Fruit fly (Drosophila melanogaster) whole organism, prepupa: ENCODE measurements around the gene Hsp60C.

Experiments used
- Blimp-1 ChIP-seq: fragments of 200-800 bp; sonication (Bioruptor generic); optimal IDR thresholded peaks from 3 replicates; lab custom pipeline; 2017; ENCODE audit warnings: missing biosample characterization, missing genetic modification characterization, mild to moderate bottlenecking, moderate library complexity, missing genetic modification reagents
- CG10669 ChIP-seq: fragments of 200-800 bp; sonication (Bioruptor generic); optimal IDR thresholded peaks from 3 replicates; lab custom pipeline; 2018; ENCODE audit warnings: missing biosample characterization, mild to moderate bottlenecking, missing genetic modification characterization, moderate library complexity
- CG11294 ChIP-seq: fragments of 200-800 bp; sonication (Bioruptor generic); IDR thresholded peaks from 2 replicates; pipeline ENCODE4 v1.3.6; 2022; ENCODE audit warnings: missing biosample characterization, missing genetic modification characterization
- CG11902 ChIP-seq: fragments of 200-800 bp; sonication (Bioruptor generic); optimal IDR thresholded peaks from 3 replicates; lab custom pipeline; 2016; ENCODE audit warnings: missing biosample characterization, missing genetic modification characterization
- CG15336 ChIP-seq: fragments of 200-800 bp; sonication (Bioruptor generic); IDR thresholded peaks from 2 replicates; pipeline ENCODE4 v1.3.6; 2022; ENCODE audit warnings: missing biosample characterization, missing genetic modification characterization
- CG1621 ChIP-seq: fragments of 200-800 bp; sonication (Bioruptor generic); optimal IDR thresholded peaks from 3 replicates; lab custom pipeline; 2018; ENCODE audit warnings: missing biosample characterization, mild to moderate bottlenecking, missing genetic modification characterization
- CG16779 ChIP-seq: fragments of 200-800 bp; sonication (Bioruptor generic); optimal IDR thresholded peaks from 3 replicates; lab custom pipeline; 2017; ENCODE audit warnings: missing biosample characterization, mild to moderate bottlenecking, missing genetic modification characterization
- CG31627 ChIP-seq: fragments of 200-800 bp; sonication (Bioruptor generic); optimal IDR thresholded peaks from 3 replicates; lab custom pipeline; 2016; ENCODE audit warnings: missing biosample characterization, missing genetic modification characterization
- CG32006 ChIP-seq: fragments of 200-800 bp; sonication (Bioruptor generic); optimal IDR thresholded peaks from 3 replicates; lab custom pipeline; 2017; ENCODE audit warnings: missing biosample characterization, mild to moderate bottlenecking, missing genetic modification characterization
- CG34406 ChIP-seq: fragments of 200-800 bp; sonication (Bioruptor generic); optimal IDR thresholded peaks from 3 replicates; lab custom pipeline; 2016; ENCODE audit warnings: missing biosample characterization, missing genetic modification characterization
- CG4318 ChIP-seq: fragments of 200-800 bp; sonication (Bioruptor generic); optimal IDR thresholded peaks from 3 replicates; lab custom pipeline; 2017; ENCODE audit warnings: missing biosample characterization, mild to moderate bottlenecking, missing genetic modification characterization
- CG6808 ChIP-seq: fragments of 200-800 bp; sonication (Bioruptor generic); optimal IDR thresholded peaks from 3 replicates; lab custom pipeline; 2017; ENCODE audit warnings: missing biosample characterization, missing genetic modification characterization, mild to moderate bottlenecking, moderate library complexity, missing genetic modification reagents
- CG6854 ChIP-seq: fragments of 200-800 bp; sonication (Bioruptor generic); optimal IDR thresholded peaks from 2 replicates; lab custom pipeline; 2017; ENCODE audit warnings: missing biosample characterization, mild to moderate bottlenecking, missing genetic modification characterization
- CG7368 ChIP-seq: fragments of 200-800 bp; sonication (Bioruptor generic); optimal IDR thresholded peaks from 3 replicates; lab custom pipeline; 2016; ENCODE audit warnings: missing biosample characterization, missing genetic modification characterization
- CG8632 ChIP-seq: fragments of 200-800 bp; sonication (Bioruptor generic); optimal IDR thresholded peaks from 3 replicates; lab custom pipeline; 2016; ENCODE audit warnings: missing biosample characterization, missing genetic modification characterization
- Eip75B ChIP-seq: fragments of 200-800 bp; sonication (Bioruptor generic); optimal IDR thresholded peaks from 3 replicates; lab custom pipeline; 2016; ENCODE audit warnings: missing biosample characterization, missing genetic modification characterization
- Ets96B ChIP-seq: fragments of 200-800 bp; optimal IDR thresholded peaks from 2 replicates; lab custom pipeline; 2019; ENCODE audit warnings: missing biosample characterization, mild to moderate bottlenecking, missing genetic modification characterization, moderate library complexity
- Hr38 ChIP-seq: sonication (Bioruptor generic); optimal IDR thresholded peaks from 2 replicates; lab custom pipeline; 2016; ENCODE audit warnings: missing biosample characterization, missing genetic modification characterization
- Hr39 ChIP-seq: fragments of 200-800 bp; sonication (Bioruptor generic); optimal IDR thresholded peaks from 2 replicates; lab custom pipeline; 2016; ENCODE audit warnings: missing biosample characterization, missing genetic modification characterization
- Hr4 ChIP-seq: fragments of 200-800 bp; sonication (Bioruptor generic); optimal IDR thresholded peaks from 3 replicates; lab custom pipeline; 2016; ENCODE audit warnings: missing biosample characterization, missing genetic modification characterization
- Lpt ChIP-seq: fragments of 200-800 bp; sonication (Bioruptor generic); optimal IDR thresholded peaks from 3 replicates; lab custom pipeline; 2016; ENCODE audit warnings: missing biosample characterization, missing genetic modification characterization
- OdsH ChIP-seq: fragments of 200-800 bp; sonication (Bioruptor generic); optimal IDR thresholded peaks from 3 replicates; lab custom pipeline; 2016; ENCODE audit warnings: missing biosample characterization, missing genetic modification characterization
- Smox ChIP-seq: fragments of 200-800 bp; sonication (Bioruptor generic); optimal IDR thresholded peaks from 3 replicates; lab custom pipeline; 2016; ENCODE audit warnings: missing biosample characterization, missing genetic modification characterization
- Sox102F ChIP-seq: fragments of 200-800 bp; sonication (Bioruptor generic); optimal IDR thresholded peaks from 2 replicates; lab custom pipeline; 2016; ENCODE audit warnings: missing biosample characterization, mild to moderate bottlenecking, missing genetic modification characterization
- Sox14 ChIP-seq: fragments of 200-800 bp; sonication (Bioruptor generic); optimal IDR thresholded peaks from 3 replicates; lab custom pipeline; 2016; ENCODE audit warnings: missing biosample characterization, missing genetic modification characterization
- achi ChIP-seq: fragments of 200-800 bp; sonication (Bioruptor generic); optimal IDR thresholded peaks from 3 replicates; lab custom pipeline; 2016; ENCODE audit warnings: missing biosample characterization, missing genetic modification characterization
- dac ChIP-seq: fragments of 200-800 bp; sonication (Bioruptor generic); optimal IDR thresholded peaks from 2 replicates; lab custom pipeline; 2017; ENCODE audit warnings: missing biosample characterization, mild to moderate bottlenecking, missing genetic modification characterization
- eg ChIP-seq: fragments of 200-800 bp; sonication (Bioruptor generic); IDR thresholded peaks from 3 replicates; pipeline ENCODE4 v1.3.6; 2022; ENCODE audit warnings: missing biosample characterization, missing genetic modification characterization
- esn ChIP-seq: fragments of 200-800 bp; sonication (Bioruptor generic); optimal IDR thresholded peaks from 2 replicates; lab custom pipeline; 2016; ENCODE audit warnings: missing biosample characterization, mild to moderate bottlenecking, missing genetic modification characterization, moderate library complexity
- fd59A ChIP-seq: fragments of 200-800 bp; sonication (Bioruptor generic); optimal IDR thresholded peaks from 2 replicates; lab custom pipeline; 2017; ENCODE audit warnings: missing biosample characterization, mild to moderate bottlenecking, missing genetic modification characterization, missing genetic modification reagents
- fkh ChIP-seq: fragments of 200-800 bp; sonication (Bioruptor generic); optimal IDR thresholded peaks from 3 replicates; lab custom pipeline; 2017; ENCODE audit warnings: missing biosample characterization, mild to moderate bottlenecking, missing genetic modification characterization, moderate library complexity
- lz ChIP-seq: fragments of 200-800 bp; sonication (Bioruptor generic); optimal IDR thresholded peaks from 3 replicates; lab custom pipeline; 2016; ENCODE audit warnings: missing biosample characterization, missing genetic modification characterization
- pdm3 ChIP-seq: fragments of 200-800 bp; sonication (Bioruptor generic); optimal IDR thresholded peaks from 3 replicates; lab custom pipeline; 2016; ENCODE audit warnings: missing biosample characterization, missing genetic modification characterization
- salr ChIP-seq, 2 experiments: fragments of 200-800 bp; sonication (Bioruptor generic); optimal IDR thresholded peaks; 3 replicates each; lab custom pipeline; 2016 to 2018; ENCODE audit warnings: missing biosample characterization in 2 of 2, missing genetic modification characterization in 2 of 2, mild to moderate bottlenecking in 1 of 2
- spab ChIP-seq: fragments of 200-800 bp; sonication (Bioruptor generic); optimal IDR thresholded peaks from 2 replicates; lab custom pipeline; 2017; ENCODE audit warnings: missing biosample characterization, mild to moderate bottlenecking, missing genetic modification characterization, missing genetic modification reagents
- svp ChIP-seq: fragments of 200-800 bp; sonication (Bioruptor generic); peaks from one replicate; lab custom pipeline; 2016; ENCODE audit warnings: missing biosample characterization, missing genetic modification characterization
- topi ChIP-seq: fragments of 200-800 bp; sonication (Bioruptor generic); optimal IDR thresholded peaks from 3 replicates; lab custom pipeline; 2016; ENCODE audit warnings: missing biosample characterization, missing genetic modification characterization

Hsp60C gene

dm6 chr2L:5623727-5624407 lies 38.8 kb upstream of the Hsp60C start, which contains the start of gene Cyp6a16 (continued):
- TF ChIP-seq dac (GFP tag; lab: Kevin White, UChicago) (peak; percentile 42), Sox102F (no peak), Ets96B (tag; lab: Kevin White, UChicago) (peak; percentile 71), pdm3 (peak; percentile 52), CG32006 (GFP tag; lab: Kevin White, UChicago) (peak; percentile 75), fkh (GFP tag; lab: Kevin White, UChicago) (no peak), salr (GFP tag; optimal IDR thresholded peaks at IDR 0.05; lab: Kevin White, UChicago) (peak; percentile 27 to 33), Smox (GFP tag; lab: Kevin White, UChicago) (no peak)

dm6 chr2L:5658415-5658814 lies 4.2 kb upstream of the Hsp60C start, which contains the start of gene DIP-theta:
TSS of gene DIP-theta (minus strand) at chr2L:5658560.
- no peak for TF ChIP-seq Hr38 (GFP tag; lab: Kevin White, UChicago)
- TF ChIP-seq fd59A = no peak
- TF ChIP-seq topi (GFP tag; lab: Kevin White, UChicago) = no peak
- TF ChIP-seq Hr39 = no peak
- no peak for TF ChIP-seq CG31627 (GFP tag; lab: Kevin White, UChicago)
- TF ChIP-seq CG7368 (GFP tag; lab: Kevin White, UChicago) = no peak
- TF ChIP-seq svp (GFP tag; lab: Kevin White, UChicago) = no peak
- TF ChIP-seq Smox (GFP tag; lab: Kevin White, UChicago) = no peak
- no peak for TF ChIP-seq esn (GFP tag; lab: Kevin White, UChicago)
- TF ChIP-seq CG15336 (GFP tag; lab: Robert Waterston, UW) = no peak
- no peak for TF ChIP-seq Sox14
- no peak for TF ChIP-seq lz (GFP tag; lab: Kevin White, UChicago)
- TF ChIP-seq salr (GFP tag; optimal IDR thresholded peaks at IDR 0.05; lab: Kevin White, UChicago) = no peak
- no peak for TF ChIP-seq CG10669 (GFP tag; lab: Kevin White, UChicago)
- TF ChIP-seq achi (GFP tag; lab: Kevin White, UChicago) = no peak
- no peak for TF ChIP-seq Lpt (GFP tag; lab: Kevin White, UChicago)
- TF ChIP-seq Blimp-1 (GFP tag; lab: Kevin White, UChicago) = no peak
- TF ChIP-seq Hr4 (GFP tag; lab: Kevin White, UChicago) = no peak
- no peak for TF ChIP-seq CG8632 (GFP tag; lab: Kevin White, UChicago)
- TF ChIP-seq, all 60 proteins: peak for 0

DNA sequence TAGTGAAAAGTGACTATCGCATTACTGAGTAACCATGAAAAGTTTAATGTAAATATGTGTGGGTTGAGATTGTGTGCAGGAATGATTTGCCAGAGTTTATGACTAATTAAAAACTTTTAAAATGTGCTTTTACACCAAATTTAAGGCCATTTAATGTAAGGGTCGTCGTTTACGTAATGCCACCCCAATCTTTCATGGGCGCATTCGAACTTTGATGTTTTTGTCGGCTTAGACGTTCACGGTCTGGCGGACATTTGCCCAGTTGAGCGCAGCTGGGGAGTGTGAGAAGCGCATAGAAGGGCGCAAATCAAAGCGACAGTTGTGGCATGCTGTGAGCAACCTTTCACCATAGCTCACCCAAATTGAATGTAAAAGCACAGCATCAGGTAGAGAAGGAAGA lies 15.6 kb downstream of the Hsp60C start, which contains the start of gene CG12511:
TSS of gene CG12511 (plus strand) at position 301 of the 400 bp plus-strand sequence.
- TF ChIP-seq CG10669 (GFP tag; lab: Kevin White, UChicago) (no peak), CG16779 (tag; lab: Kevin White, UChicago) (no peak), spab (GFP tag; lab: Kevin White, UChicago) (no peak), svp (GFP tag; lab: Kevin White, UChicago) (no peak), topi (GFP tag; lab: Kevin White, UChicago) (no peak), Smox (GFP tag; lab: Kevin White, UChicago) (no peak), CG11294 (GFP tag; lab: Robert Waterston, UW) (no peak), OdsH (GFP tag; lab: Kevin White, UChicago) (no peak), CG34406 (GFP tag; lab: Kevin White, UChicago) (no peak), CG1621 (tag; lab: Kevin White, UChicago) (no peak), eg (no peak), CG11902 (GFP tag; lab: Kevin White, UChicago) (no peak), Eip75B (GFP tag; lab: Kevin White, UChicago) (no peak), CG6808 (GFP tag; lab: Kevin White, UChicago) (no peak), CG15336 (GFP tag; lab: Robert Waterston, UW) (no peak), CG6854 (no peak), CG4318 (GFP tag; lab: Kevin White, UChicago) (no peak), Hr39 (no peak)
